Fruit fly (Drosophila melanogaster) whole organism, prepupa: ENCODE data around the gene CG2604.

Experiments used
- Blimp-1 ChIP-seq: fragments of 200-800 bp; sonication (Bioruptor generic); optimal IDR thresholded peaks from 3 replicates; lab custom pipeline; 2017; ENCODE audit warnings: missing biosample characterization, missing genetic modification characterization, mild to moderate bottlenecking, moderate library complexity, missing genetic modification reagents
- CG10631 ChIP-seq: fragments of 200-800 bp; sonication (Bioruptor generic); optimal IDR thresholded peaks from 2 replicates; lab custom pipeline; 2016; ENCODE audit warnings: missing biosample characterization, missing genetic modification characterization
- CG10669 ChIP-seq: fragments of 200-800 bp; sonication (Bioruptor generic); optimal IDR thresholded peaks from 3 replicates; lab custom pipeline; 2018; ENCODE audit warnings: missing biosample characterization, mild to moderate bottlenecking, missing genetic modification characterization, moderate library complexity
- CG11294 ChIP-seq: fragments of 200-800 bp; sonication (Bioruptor generic); IDR thresholded peaks from 2 replicates; pipeline ENCODE4 v1.3.6; 2022; ENCODE audit warnings: missing biosample characterization, missing genetic modification characterization
- CG11762 ChIP-seq: fragments of 200-800 bp; sonication (Bioruptor generic); optimal IDR thresholded peaks from 3 replicates; lab custom pipeline; 2016; ENCODE audit warnings: missing biosample characterization, missing genetic modification characterization; ENCODE audit not compliant: insufficient read depth
- CG11902 ChIP-seq: fragments of 200-800 bp; sonication (Bioruptor generic); optimal IDR thresholded peaks from 3 replicates; lab custom pipeline; 2016; ENCODE audit warnings: missing biosample characterization, missing genetic modification characterization
- CG15336 ChIP-seq: fragments of 200-800 bp; sonication (Bioruptor generic); IDR thresholded peaks from 2 replicates; pipeline ENCODE4 v1.3.6; 2022; ENCODE audit warnings: missing biosample characterization, missing genetic modification characterization
- CG1621 ChIP-seq: fragments of 200-800 bp; sonication (Bioruptor generic); optimal IDR thresholded peaks from 3 replicates; lab custom pipeline; 2018; ENCODE audit warnings: missing biosample characterization, mild to moderate bottlenecking, missing genetic modification characterization
- CG3032 ChIP-seq: fragments of 200-800 bp; optimal IDR thresholded peaks from 2 replicates; lab custom pipeline; 2019; ENCODE audit warnings: missing biosample characterization, mild to moderate bottlenecking, missing genetic modification characterization, moderate library complexity
- CG31627 ChIP-seq: fragments of 200-800 bp; sonication (Bioruptor generic); optimal IDR thresholded peaks from 3 replicates; lab custom pipeline; 2016; ENCODE audit warnings: missing biosample characterization, missing genetic modification characterization
- CG32006 ChIP-seq: fragments of 200-800 bp; sonication (Bioruptor generic); optimal IDR thresholded peaks from 3 replicates; lab custom pipeline; 2017; ENCODE audit warnings: missing biosample characterization, mild to moderate bottlenecking, missing genetic modification characterization
- CG34406 ChIP-seq: fragments of 200-800 bp; sonication (Bioruptor generic); optimal IDR thresholded peaks from 3 replicates; lab custom pipeline; 2016; ENCODE audit warnings: missing biosample characterization, missing genetic modification characterization
- CG3919 ChIP-seq: fragments of 200-800 bp; sonication (Bioruptor generic); optimal IDR thresholded peaks from 3 replicates; lab custom pipeline; 2016; ENCODE audit warnings: missing biosample characterization, missing genetic modification characterization
- CG6163 ChIP-seq: fragments of 200-800 bp; sonication (Bioruptor generic); IDR thresholded peaks from 3 replicates; pipeline ENCODE4 v1.3.6; 2022; ENCODE audit warnings: missing biosample characterization, missing genetic modification characterization
- CG6276 ChIP-seq: fragments of 200-800 bp; sonication (Bioruptor generic); optimal IDR thresholded peaks from 2 replicates; lab custom pipeline; 2017; ENCODE audit warnings: missing biosample characterization, mild to moderate bottlenecking, missing genetic modification characterization
- CG6808 ChIP-seq: fragments of 200-800 bp; sonication (Bioruptor generic); optimal IDR thresholded peaks from 3 replicates; lab custom pipeline; 2017; ENCODE audit warnings: missing biosample characterization, missing genetic modification characterization, mild to moderate bottlenecking, moderate library complexity, missing genetic modification reagents
- CG6854 ChIP-seq: fragments of 200-800 bp; sonication (Bioruptor generic); optimal IDR thresholded peaks from 2 replicates; lab custom pipeline; 2017; ENCODE audit warnings: missing biosample characterization, mild to moderate bottlenecking, missing genetic modification characterization
- CG8319 ChIP-seq: fragments of 200-800 bp; sonication (Bioruptor generic); optimal IDR thresholded peaks from 3 replicates; lab custom pipeline; 2016; ENCODE audit warnings: missing biosample characterization, missing genetic modification characterization
- CG8632 ChIP-seq: fragments of 200-800 bp; sonication (Bioruptor generic); optimal IDR thresholded peaks from 3 replicates; lab custom pipeline; 2016; ENCODE audit warnings: missing biosample characterization, missing genetic modification characterization
- Eip75B ChIP-seq: fragments of 200-800 bp; sonication (Bioruptor generic); optimal IDR thresholded peaks from 3 replicates; lab custom pipeline; 2016; ENCODE audit warnings: missing biosample characterization, missing genetic modification characterization
- Eip93F ChIP-seq: fragments of 200-800 bp; sonication (Bioruptor generic); optimal IDR thresholded peaks from 2 replicates; lab custom pipeline; 2016; ENCODE audit warnings: missing biosample characterization, mild to moderate bottlenecking, missing genetic modification characterization
- Ets21C ChIP-seq: fragments of 200-800 bp; sonication (Bioruptor generic); optimal IDR thresholded peaks from 3 replicates; lab custom pipeline; 2016; ENCODE audit warnings: missing biosample characterization, missing genetic modification characterization
- Ets96B ChIP-seq: fragments of 200-800 bp; optimal IDR thresholded peaks from 2 replicates; lab custom pipeline; 2019; ENCODE audit warnings: missing biosample characterization, mild to moderate bottlenecking, missing genetic modification characterization, moderate library complexity
- Hr4 ChIP-seq: fragments of 200-800 bp; sonication (Bioruptor generic); optimal IDR thresholded peaks from 3 replicates; lab custom pipeline; 2016; ENCODE audit warnings: missing biosample characterization, missing genetic modification characterization
- OdsH ChIP-seq: fragments of 200-800 bp; sonication (Bioruptor generic); optimal IDR thresholded peaks from 3 replicates; lab custom pipeline; 2016; ENCODE audit warnings: missing biosample characterization, missing genetic modification characterization
- Smox ChIP-seq: fragments of 200-800 bp; sonication (Bioruptor generic); optimal IDR thresholded peaks from 3 replicates; lab custom pipeline; 2016; ENCODE audit warnings: missing biosample characterization, missing genetic modification characterization
- Sox14 ChIP-seq: fragments of 200-800 bp; sonication (Bioruptor generic); optimal IDR thresholded peaks from 3 replicates; lab custom pipeline; 2016; ENCODE audit warnings: missing biosample characterization, missing genetic modification characterization
- Sox15 ChIP-seq: fragments of 200-800 bp; sonication (Bioruptor generic); optimal IDR thresholded peaks from 3 replicates; lab custom pipeline; 2016; ENCODE audit warnings: missing biosample characterization, missing genetic modification characterization
- achi ChIP-seq: fragments of 200-800 bp; sonication (Bioruptor generic); optimal IDR thresholded peaks from 3 replicates; lab custom pipeline; 2016; ENCODE audit warnings: missing biosample characterization, missing genetic modification characterization
- acj6 ChIP-seq: fragments of 200-800 bp; sonication (Bioruptor generic); optimal IDR thresholded peaks from 3 replicates; lab custom pipeline; 2016; ENCODE audit warnings: missing biosample characterization, missing genetic modification characterization
- cyc ChIP-seq: fragments of 200-800 bp; sonication (Bioruptor generic); optimal IDR thresholded peaks from 3 replicates; lab custom pipeline; 2016; ENCODE audit warnings: missing biosample characterization, missing genetic modification characterization
- dac ChIP-seq: fragments of 200-800 bp; sonication (Bioruptor generic); optimal IDR thresholded peaks from 2 replicates; lab custom pipeline; 2017; ENCODE audit warnings: missing biosample characterization, mild to moderate bottlenecking, missing genetic modification characterization
- dsx ChIP-seq: fragments of 200-800 bp; optimal IDR thresholded peaks from 3 replicates; lab custom pipeline; 2019; ENCODE audit warnings: missing biosample characterization, mild to moderate bottlenecking, missing genetic modification characterization, moderate library complexity; ENCODE audit not compliant: poor library complexity, severe bottlenecking
- eg ChIP-seq: fragments of 200-800 bp; sonication (Bioruptor generic); IDR thresholded peaks from 3 replicates; pipeline ENCODE4 v1.3.6; 2022; ENCODE audit warnings: missing biosample characterization, missing genetic modification characterization
- esn ChIP-seq: fragments of 200-800 bp; sonication (Bioruptor generic); optimal IDR thresholded peaks from 2 replicates; lab custom pipeline; 2016; ENCODE audit warnings: missing biosample characterization, mild to moderate bottlenecking, missing genetic modification characterization, moderate library complexity
- lz ChIP-seq: fragments of 200-800 bp; sonication (Bioruptor generic); optimal IDR thresholded peaks from 3 replicates; lab custom pipeline; 2016; ENCODE audit warnings: missing biosample characterization, missing genetic modification characterization
- net ChIP-seq: fragments of 200-800 bp; sonication (Bioruptor generic); optimal IDR thresholded peaks from 3 replicates; lab custom pipeline; 2016; ENCODE audit warnings: missing biosample characterization, missing genetic modification characterization
- pdm3 ChIP-seq: fragments of 200-800 bp; sonication (Bioruptor generic); optimal IDR thresholded peaks from 3 replicates; lab custom pipeline; 2016; ENCODE audit warnings: missing biosample characterization, missing genetic modification characterization
- spab ChIP-seq: fragments of 200-800 bp; sonication (Bioruptor generic); optimal IDR thresholded peaks from 2 replicates; lab custom pipeline; 2017; ENCODE audit warnings: missing biosample characterization, mild to moderate bottlenecking, missing genetic modification characterization, missing genetic modification reagents
- ss ChIP-seq, 2 experiments: fragments of 200-800 bp; sonication (Bioruptor generic); optimal IDR thresholded peaks; 2 replicates in 1 of 2; 3 replicates in 1 of 2; lab custom pipeline; 2017 to 2018; ENCODE audit warnings: mild to moderate bottlenecking in 2 of 2, missing biosample characterization in 2 of 2, missing genetic modification characterization in 2 of 2, moderate library complexity in 1 of 2
- svp ChIP-seq: fragments of 200-800 bp; sonication (Bioruptor generic); peaks from one replicate; lab custom pipeline; 2016; ENCODE audit warnings: missing biosample characterization, missing genetic modification characterization
- topi ChIP-seq: fragments of 200-800 bp; sonication (Bioruptor generic); optimal IDR thresholded peaks from 3 replicates; lab custom pipeline; 2016; ENCODE audit warnings: missing biosample characterization, missing genetic modification characterization
- vri ChIP-seq: fragments of 200-800 bp; sonication (Bioruptor generic); optimal IDR thresholded peaks from 3 replicates; lab custom pipeline; 2016; ENCODE audit warnings: missing biosample characterization, mild to moderate bottlenecking, missing genetic modification characterization

CG2604 gene

DNA sequence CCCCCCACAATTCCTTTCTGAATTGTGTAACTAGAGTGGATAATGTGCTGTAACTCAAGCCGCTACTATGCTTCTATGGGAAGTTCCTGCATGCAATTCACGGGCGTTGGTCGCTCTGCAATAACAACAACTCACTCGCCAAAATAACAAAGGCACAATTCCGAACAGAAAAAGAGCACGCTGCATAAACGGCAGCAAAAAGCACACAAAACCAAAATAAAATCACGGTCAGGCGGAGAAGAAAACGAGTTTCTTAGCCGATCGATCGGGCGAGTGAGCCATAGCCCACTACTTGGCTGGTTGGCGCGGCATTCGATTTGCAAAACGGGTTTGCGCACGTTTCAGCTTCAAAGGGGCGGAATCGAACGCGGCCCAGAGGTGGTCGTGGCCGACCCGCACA lies 9.9 kb downstream of the CG2604 start:
- TF ChIP-seq Eip93F (GFP tag; lab: Kevin White, UChicago) = no peak
- no peak for TF ChIP-seq OdsH (GFP tag; lab: Kevin White, UChicago)
- TF ChIP-seq CG8319 = no peak
- no peak for TF ChIP-seq topi (GFP tag; lab: Kevin White, UChicago)
- no peak for TF ChIP-seq Blimp-1 (GFP tag; lab: Kevin White, UChicago)
- TF ChIP-seq net (GFP tag; lab: Kevin White, UChicago) = no peak
- TF ChIP-seq CG1621 (tag; lab: Kevin White, UChicago) = peak; percentile 73
- TF ChIP-seq CG8632 (GFP tag; lab: Kevin White, UChicago) = no peak
- peak; percentile 13; the same call in 1 of the 3 replicates for TF ChIP-seq CG6163 (GFP tag; lab: Robert Waterston, UW)
- TF ChIP-seq Ets96B (tag; lab: Kevin White, UChicago) = no peak
- 0 out of 3 replicates have a peak, but pooled peaks have one; percentile 19 for TF ChIP-seq eg (GFP tag; lab: Robert Waterston, UW)
- TF ChIP-seq acj6 (GFP tag; lab: Kevin White, UChicago) = no peak
- TF ChIP-seq CG11902 (GFP tag; lab: Kevin White, UChicago) = no peak
- TF ChIP-seq CG6276 (GFP tag; lab: Kevin White, UChicago) = no peak
- peak; percentile 27 for TF ChIP-seq dsx
- TF ChIP-seq achi (GFP tag; lab: Kevin White, UChicago) = no peak
- TF ChIP-seq CG6854 (GFP tag; lab: Kevin White, UChicago) = peak; percentile 15
- TF ChIP-seq cyc = no peak
- peak; percentile 23 for TF ChIP-seq CG6808 (GFP tag; lab: Kevin White, UChicago)
- TF ChIP-seq CG11294 (GFP tag; lab: Robert Waterston, UW) = no peak
- TF ChIP-seq Sox15 (GFP tag; lab: Kevin White, UChicago) = no peak
- peak; percentile 48 to 54 for TF ChIP-seq ss (GFP tag; optimal IDR thresholded peaks at IDR 0.05; lab: Kevin White, UChicago)
- no peak for TF ChIP-seq CG15336 (GFP tag; lab: Robert Waterston, UW)

DNA sequence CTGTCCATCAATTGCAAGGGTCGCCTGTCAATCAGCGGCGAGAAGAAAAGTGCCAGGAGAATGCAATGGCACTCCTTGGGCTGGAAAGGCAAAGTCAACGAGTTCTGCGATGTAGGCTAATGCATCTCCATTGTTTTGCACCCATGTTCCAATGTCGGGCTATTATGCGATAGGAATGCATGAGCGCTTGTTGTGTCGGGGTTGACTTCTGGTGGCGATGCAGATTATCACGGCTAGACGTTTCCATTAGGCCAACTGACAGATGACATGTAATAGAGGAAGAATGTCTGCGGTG lies 10.5 kb downstream of the CG2604 start:
- no peak for TF ChIP-seq esn
- TF ChIP-seq Eip93F (GFP tag; lab: Kevin White, UChicago) = no peak
- TF ChIP-seq lz (GFP tag; lab: Kevin White, UChicago) = no peak
- TF ChIP-seq Sox14 (GFP tag; lab: Kevin White, UChicago) = no peak
- no peak for TF ChIP-seq CG32006 (GFP tag; lab: Kevin White, UChicago)
- no peak for TF ChIP-seq CG3919 (GFP tag; lab: Kevin White, UChicago)
- TF ChIP-seq dac = no peak
- TF ChIP-seq CG1621 (tag; lab: Kevin White, UChicago) = no peak
- no peak for TF ChIP-seq spab (GFP tag; lab: Kevin White, UChicago)
- no peak for TF ChIP-seq Eip75B (GFP tag; lab: Kevin White, UChicago)
- TF ChIP-seq CG10631 (GFP tag; lab: Kevin White, UChicago) = no peak

dm6 chr3R:5211901-5212758 lies 11.0 kb downstream of the CG2604 start:
- TF ChIP-seq Ets21C = no peak
- TF ChIP-seq CG10669 (GFP tag; lab: Kevin White, UChicago) = peak; percentile 63
- TF ChIP-seq CG10631 (GFP tag; lab: Kevin White, UChicago) = peak; percentile 50
- peak; percentile 36 for TF ChIP-seq CG1621 (tag; lab: Kevin White, UChicago)
- peak; percentile 65 for TF ChIP-seq Sox14 (GFP tag; lab: Kevin White, UChicago)
- peak; percentile 26 for TF ChIP-seq CG31627 (GFP tag; lab: Kevin White, UChicago)
- peak; percentile 18 for TF ChIP-seq CG11762 (GFP tag; lab: Kevin White, UChicago)
- peak; percentile 79 for TF ChIP-seq svp
- peak; percentile 65 for TF ChIP-seq CG3032 (tag; lab: Kevin White, UChicago)
- no peak for TF ChIP-seq vri (GFP tag; lab: Kevin White, UChicago)
- TF ChIP-seq CG32006 (GFP tag; lab: Kevin White, UChicago) = peak; percentile 52
- TF ChIP-seq Sox15 (GFP tag; lab: Kevin White, UChicago) = no peak
- TF ChIP-seq CG11902 (GFP tag; lab: Kevin White, UChicago) = no peak
- TF ChIP-seq CG6276 (GFP tag; lab: Kevin White, UChicago) = peak; percentile 23
- peak; percentile 10 for TF ChIP-seq Hr4 (GFP tag; lab: Kevin White, UChicago)
- TF ChIP-seq cyc = no peak
- TF ChIP-seq eg (GFP tag; lab: Robert Waterston, UW) = no peak
- TF ChIP-seq CG6163 (GFP tag; lab: Robert Waterston, UW) = peak; percentile 28; the same call in 1 of the 3 replicates
- peak; percentile 27 for TF ChIP-seq CG8632 (GFP tag; lab: Kevin White, UChicago)
- no peak for TF ChIP-seq Blimp-1 (GFP tag; lab: Kevin White, UChicago)
- TF ChIP-seq CG34406 (GFP tag; lab: Kevin White, UChicago) = peak; percentile 9
- TF ChIP-seq spab (GFP tag; lab: Kevin White, UChicago) = peak; percentile 49
- TF ChIP-seq Ets96B (tag; lab: Kevin White, UChicago) = peak; percentile 65
- no peak for TF ChIP-seq Smox (GFP tag; lab: Kevin White, UChicago)
- 0 out of 2 replicates have a peak, but pooled peaks have one; percentile 35 for TF ChIP-seq CG15336 (GFP tag; lab: Robert Waterston, UW)
- TF ChIP-seq CG8319 = no peak
- TF ChIP-seq pdm3 (GFP tag; lab: Kevin White, UChicago) = peak; percentile 49
- TF ChIP-seq esn = peak; percentile 37
